Worm (Caenorhabditis elegans): Measurements from ENCODE around the gene C04G2.5.

The C04G2.5 gene

ce11 chrIV:10046005-10046404 is 49.1 kb downstream of the C04G2.5 start:
- TF ChIP-seq blmp-1 (tag; optimal IDR thresholded peaks at IDR 0.05) (no peak), tbx-8 (GFP tag; optimal IDR thresholded peaks at IDR 0.05) (no peak), nhr-76 (tag; optimal IDR thresholded peaks at IDR 0.05) (no peak), mab-5 (tag; optimal IDR thresholded peaks at IDR 0.05) (no peak), nhr-28 (tag; optimal IDR thresholded peaks at IDR 0.05) (no peak), unc-62 (GFP tag; optimal IDR thresholded peaks at IDR 0.05) (no peak), pha-4 (tag; optimal IDR thresholded peaks at IDR 0.05) (no peak), elt-1 (tag; optimal IDR thresholded peaks at IDR 0.05; ENCODE audit: borderline replicate concordance, insufficient read depth) (no peak), nhr-237 (tag; optimal IDR thresholded peaks at IDR 0.05) (no peak), nhr-2 (tag; optimal IDR thresholded peaks at IDR 0.05) (no peak), unc-120 (tag; optimal IDR thresholded peaks at IDR 0.05; ENCODE audit: poor library complexity, severe bottlenecking) (no peak), unc-39 (tag; optimal IDR thresholded peaks at IDR 0.05) (no peak), ceh-83 (GFP tag; optimal IDR thresholded peaks at IDR 0.05) (no peak), cnd-1 (tag; optimal IDR thresholded peaks at IDR 0.05) (no peak), elt-3 (tag; optimal IDR thresholded peaks at IDR 0.05) (no peak), ceh-43 (GFP tag; optimal IDR thresholded peaks at IDR 0.05) (no peak), bed-3 (GFP tag; optimal IDR thresholded peaks at IDR 0.05) (no peak), snpc-4 (tag; optimal IDR thresholded peaks at IDR 0.05) (no peak), flh-1 (GFP tag; optimal IDR thresholded peaks at IDR 0.05) (no peak), M03D4.4 (tag; optimal IDR thresholded peaks at IDR 0.05) (no peak)

All from whole organism, mixed stage, embryonic.